Fruit fly (Drosophila melanogaster) whole organism, embryonic: ENCODE results near the gene CG12024.

Source experiments
- Abd-B ChIP-seq: fragments of 200-800 bp; sonication (Bioruptor generic); optimal IDR thresholded peaks from 2 replicates; lab custom pipeline; 2018; ENCODE audit warnings: missing biosample characterization, mild to moderate bottlenecking, missing genetic modification characterization, moderate library complexity
- Ada2b ChIP-seq: fragments of 200-800 bp; sonication (Bioruptor generic); IDR thresholded peaks from 2 replicates; pipeline ENCODE4 v1.3.6; 2022; ENCODE audit warnings: missing biosample characterization, missing genetic modification characterization
- Adf1 ChIP-seq: fragments of 200-800 bp; sonication (Bioruptor generic); IDR thresholded peaks from 2 replicates; pipeline ENCODE4 v1.3.6; 2022; ENCODE audit warnings: missing biosample characterization, missing genetic modification characterization
- Asciz ChIP-seq: fragments of 200-800 bp; sonication (Bioruptor generic); optimal IDR thresholded peaks from 2 replicates; lab custom pipeline; 2017; ENCODE audit warnings: missing biosample characterization, mild to moderate bottlenecking, missing genetic modification characterization, missing genetic modification reagents
- Bgb ChIP-seq: fragments of 200-800 bp; sonication (Bioruptor generic); IDR thresholded peaks from 2 replicates; pipeline ENCODE4 v1.3.6; 2022; ENCODE audit warnings: missing biosample characterization, missing genetic modification characterization; ENCODE audit not compliant: partially characterized antibody
- BtbVII ChIP-seq: fragments of 200-800 bp; sonication (Bioruptor generic); optimal IDR thresholded peaks from 3 replicates; lab custom pipeline; 2017; ENCODE audit warnings: missing biosample characterization, mild to moderate bottlenecking, missing genetic modification characterization
- CG10959 ChIP-seq: fragments of 200-800 bp; sonication (Bioruptor generic); IDR thresholded peaks from 2 replicates; pipeline ENCODE4 v1.3.6; 2022; ENCODE audit warnings: missing biosample characterization, missing genetic modification characterization
- CG11456 ChIP-seq: fragments of 200-800 bp; sonication (Bioruptor generic); IDR thresholded peaks from 3 replicates; pipeline ENCODE4 v1.3.6; 2022; ENCODE audit warnings: missing biosample characterization, missing genetic modification characterization
- CG12299 ChIP-seq: fragments of 200-800 bp; sonication (Bioruptor generic); optimal IDR thresholded peaks from 2 replicates; lab custom pipeline; 2018; ENCODE audit warnings: missing biosample characterization, mild to moderate bottlenecking, missing genetic modification characterization
- CG12744 ChIP-seq: fragments of 200-800 bp; sonication (Bioruptor generic); optimal IDR thresholded peaks from 2 replicates; lab custom pipeline; 2016; ENCODE audit warnings: missing biosample characterization, missing genetic modification characterization
- CG12942 ChIP-seq: fragments of 200-800 bp; sonication (Bioruptor generic); optimal IDR thresholded peaks from 3 replicates; lab custom pipeline; 2016; ENCODE audit warnings: missing biosample characterization, missing genetic modification characterization
- CG1603 ChIP-seq: fragments of 200-800 bp; sonication (Bioruptor generic); optimal IDR thresholded peaks from 2 replicates; lab custom pipeline; 2019; ENCODE audit warnings: missing biosample characterization, mild to moderate bottlenecking, missing genetic modification characterization, moderate library complexity
- CG17361 ChIP-seq: fragments of 200-800 bp; sonication (Bioruptor generic); IDR thresholded peaks from 3 replicates; pipeline ENCODE4 v1.3.6; 2022; ENCODE audit warnings: missing biosample characterization, missing genetic modification characterization
- CG17568 ChIP-seq: fragments of 200-800 bp; sonication (Bioruptor generic); optimal IDR thresholded peaks from 2 replicates; lab custom pipeline; 2018; ENCODE audit warnings: missing biosample characterization, mild to moderate bottlenecking, missing genetic modification characterization, moderate library complexity
- CG17912 ChIP-seq: fragments of 200-800 bp; sonication (Bioruptor generic); optimal IDR thresholded peaks from 2 replicates; lab custom pipeline; 2018; ENCODE audit warnings: missing biosample characterization, mild to moderate bottlenecking, missing genetic modification characterization
- CG18619 ChIP-seq: fragments of 200-800 bp; sonication (Bioruptor generic); optimal IDR thresholded peaks from 3 replicates; lab custom pipeline; 2017; ENCODE audit warnings: missing biosample characterization, mild to moderate bottlenecking, missing genetic modification characterization
- CG9817 ChIP-seq: fragments of 200-800 bp; sonication (Bioruptor generic); optimal IDR thresholded peaks from 2 replicates; lab custom pipeline; 2018; ENCODE audit warnings: missing biosample characterization, mild to moderate bottlenecking, missing genetic modification characterization, moderate library complexity
- CG9932 ChIP-seq: fragments of 200-800 bp; sonication (Bioruptor generic); IDR thresholded peaks from 2 replicates; pipeline ENCODE4 v1.3.6; 2022; ENCODE audit warnings: missing biosample characterization, missing genetic modification characterization
- CTCF ChIP-seq: fragments of 200-800 bp; sonication (Bioruptor generic); optimal IDR thresholded peaks from 2 replicates; lab custom pipeline; 2017; ENCODE audit warnings: missing biosample characterization, mild to moderate bottlenecking, missing genetic modification characterization, moderate library complexity
- Deaf1 ChIP-seq: fragments of 200-800 bp; optimal IDR thresholded peaks from 3 replicates; lab custom pipeline; 2019; ENCODE audit warnings: missing biosample characterization, mild to moderate bottlenecking, missing genetic modification characterization, moderate library complexity
- Drgx ChIP-seq: fragments of 200-800 bp; sonication (Bioruptor generic); IDR thresholded peaks from 2 replicates; pipeline ENCODE4 v1.3.6; 2022; ENCODE audit warnings: missing biosample characterization, missing genetic modification characterization
- Ets97D ChIP-seq: fragments of 200-800 bp; sonication (Bioruptor generic); optimal IDR thresholded peaks from 3 replicates; lab custom pipeline; 2016; ENCODE audit warnings: missing biosample characterization, missing genetic modification characterization
- Fer1 ChIP-seq: fragments of 200-800 bp; sonication (Bioruptor generic); optimal IDR thresholded peaks from 2 replicates; lab custom pipeline; 2017; ENCODE audit warnings: missing biosample characterization, mild to moderate bottlenecking, missing genetic modification characterization
- Hr78 ChIP-seq, 2 experiments: fragments of 200-800 bp in 1 of 2; fragments of >200 bp in 1 of 2; sonication (Bioruptor generic) in 1 of 2; optimal IDR thresholded peaks; 2 replicates each; lab custom pipeline; 2017 to 2019; ENCODE audit warnings: missing biosample characterization in 2 of 2, missing genetic modification characterization in 2 of 2, mild to moderate bottlenecking in 1 of 2, moderate library complexity in 1 of 2
- Lhr ChIP-seq: fragments of 200-800 bp; sonication (Bioruptor generic); optimal IDR thresholded peaks from 3 replicates; lab custom pipeline; 2017; ENCODE audit warnings: mild to moderate bottlenecking, missing biosample characterization, missing genetic modification reagents, missing genetic modification characterization
- Sox102F ChIP-seq: fragments of 200-800 bp; sonication (Bioruptor generic); optimal IDR thresholded peaks from 2 replicates; lab custom pipeline; 2018; ENCODE audit warnings: missing biosample characterization, mild to moderate bottlenecking, missing genetic modification characterization, moderate library complexity
- TFAM ChIP-seq: fragments of 200-800 bp; sonication (Bioruptor generic); optimal IDR thresholded peaks from 2 replicates; lab custom pipeline; 2017; ENCODE audit warnings: missing biosample characterization, missing genetic modification characterization, inconsistent platforms
- aop ChIP-seq: fragments of 200-800 bp; sonication (Bioruptor generic); IDR thresholded peaks from 2 replicates; pipeline ENCODE4 v1.3.6; 2022; ENCODE audit warnings: missing biosample characterization, missing genetic modification characterization
- bbx ChIP-seq: fragments of 200-800 bp; sonication (Bioruptor generic); IDR thresholded peaks from 2 replicates; pipeline ENCODE4 v1.3.6; 2022; ENCODE audit warnings: missing biosample characterization, missing genetic modification characterization; ENCODE audit not compliant: partially characterized antibody
- da ChIP-seq: fragments of 200-800 bp; sonication (Bioruptor generic); optimal IDR thresholded peaks from 2 replicates; lab custom pipeline; 2016; ENCODE audit warnings: missing biosample characterization, missing genetic modification characterization
- lmd ChIP-seq: fragments of 200-800 bp; sonication (Bioruptor generic); IDR thresholded peaks from 2 replicates; pipeline ENCODE4 v1.3.6; 2022; ENCODE audit warnings: missing biosample characterization, missing genetic modification characterization
- pan ChIP-seq, 4 experiments: fragments of >200 bp in 3 of 4; fragments of 200-800 bp in 1 of 4; sonication (Bioruptor generic) in 1 of 4; optimal IDR thresholded peaks in 3 of 4; IDR thresholded peaks in 1 of 4; 2 replicates each; pipeline versions ENCODE4 v1.3.6 to Lab custom; 2017 to 2022; ENCODE audit warnings: missing biosample characterization in 2 of 4, missing genetic modification characterization in 2 of 4, mixed read lengths in 1 of 4
- pho ChIP-seq: fragments of 200-800 bp; sonication (Bioruptor generic); optimal IDR thresholded peaks from 2 replicates; lab custom pipeline; 2016; ENCODE audit warnings: missing biosample characterization, missing genetic modification characterization
- prd ChIP-seq, 3 experiments: fragments of >200 bp in 2 of 3; fragments of 200-800 bp in 1 of 3; sonication (Bioruptor generic) in 1 of 3; optimal IDR thresholded peaks in 2 of 3; IDR thresholded peaks in 1 of 3; 2 replicates in 2 of 3; 3 replicates in 1 of 3; pipeline versions ENCODE4 v1.3.6 to Lab custom; 2017 to 2022; ENCODE audit warnings: missing biosample characterization in 1 of 3, missing genetic modification characterization in 1 of 3
- sc ChIP-seq, 3 experiments: fragments of >200 bp in 2 of 3; fragments of 200-800 bp in 1 of 3; sonication (Bioruptor generic) in 1 of 3; optimal IDR thresholded peaks; 2 replicates in 2 of 3; 3 replicates in 1 of 3; lab custom pipeline; 2017; ENCODE audit warnings: mild to moderate bottlenecking in 1 of 3, missing biosample characterization in 1 of 3, missing genetic modification characterization in 1 of 3, missing genetic modification reagents in 1 of 3
- sisA ChIP-seq: fragments of 200-800 bp; sonication (Bioruptor generic); IDR thresholded peaks from 2 replicates; pipeline ENCODE4 v1.3.6; 2022; ENCODE audit warnings: missing biosample characterization, missing genetic modification characterization
- slbo ChIP-seq: fragments of 200-800 bp; sonication (Bioruptor generic); IDR thresholded peaks from 2 replicates; pipeline ENCODE4 v1.3.6; 2022; ENCODE audit warnings: missing biosample characterization, missing genetic modification characterization
- twi ChIP-seq: fragments of 200-800 bp; optimal IDR thresholded peaks from 2 replicates; lab custom pipeline; 2019; ENCODE audit warnings: missing biosample characterization, mild to moderate bottlenecking, missing genetic modification characterization, moderate library complexity
- unc-4 ChIP-seq: fragments of 200-800 bp; sonication (Bioruptor generic); IDR thresholded peaks from 2 replicates; pipeline ENCODE4 v1.3.6; 2022; ENCODE audit warnings: missing biosample characterization, missing genetic modification characterization; ENCODE audit not compliant: partially characterized antibody
- vvl ChIP-seq: fragments of 200-800 bp; sonication (Bioruptor generic); IDR thresholded peaks from 2 replicates; pipeline ENCODE4 v1.3.6; 2022; ENCODE audit warnings: missing biosample characterization, missing genetic modification characterization
- zen2 ChIP-seq: fragments of 200-800 bp; sonication (Bioruptor generic); IDR thresholded peaks from 3 replicates; pipeline ENCODE4 v1.3.6; 2022; ENCODE audit warnings: missing biosample characterization, missing genetic modification characterization; ENCODE audit not compliant: partially characterized antibody

The CG12024 gene

dm6 chr3L:1831753-1832268, 25.2 kb upstream of the CG12024 start, which contains the start of gene Cpr62Ba (continued):
- no peak for TF ChIP-seq CG12299
- TF ChIP-seq vvl (GFP tag; lab: Robert Waterston, UW) = peak; percentile 33; the same call in 1 of the 2 replicates
- TF ChIP-seq Abd-B (GFP tag; lab: Kevin White, UChicago) = no peak
- no peak for TF ChIP-seq CG11456 (GFP tag; lab: Robert Waterston, UW)
- no peak for TF ChIP-seq CG17568 (GFP tag; lab: Kevin White, UChicago)
- TF ChIP-seq Ets97D = peak; percentile 33
- TF ChIP-seq pan (optimal IDR thresholded peaks at IDR 0.05; lab: Kevin White, UChicago) = no peak
- TF ChIP-seq pan (GFP tag; optimal IDR thresholded peaks at IDR 0.05 in 1 of 2, IDR thresholded peaks at IDR 0.05 in 1 of 2) = no peak
- peak; percentile 18 for TF ChIP-seq CTCF (GFP tag; lab: Kevin White, UChicago)
- no peak for TF ChIP-seq CG10959
- no peak for TF ChIP-seq TFAM (GFP tag; lab: Kevin White, UChicago)
- peak in 1 of 2 experiments; percentile 84 for TF ChIP-seq Hr78 (GFP tag; optimal IDR thresholded peaks at IDR 0.05; lab: Kevin White, UChicago)
- TF ChIP-seq Ada2b (GFP tag; lab: Robert Waterston, UW) = no peak

dm6 chr3L:1835064-1835463, 21.9 kb upstream of the CG12024 start, which contains the start of gene Cpr62Bb:
Cpr62Bb (minus strand) TSS chr3L:1835164.
- TF ChIP-seq sisA (no peak), CG17912 (GFP tag; lab: Kevin White, UChicago) (no peak), twi (tag; lab: Kevin White, UChicago) (no peak), Adf1 (GFP tag; lab: Robert Waterston, UW) (peak; percentile 10; the same call in 1 of the 2 replicates), CG18619 (GFP tag; lab: Kevin White, UChicago) (no peak), bbx (GFP tag; lab: Robert Waterston, UW) (no peak), unc-4 (GFP tag; lab: Robert Waterston, UW) (no peak)

- TF ChIP-seq CG9932 (GFP tag; lab: Robert Waterston, UW) (no peak), Deaf1 (tag; lab: Kevin White, UChicago) (peak; percentile 80)
- TF ChIP-seq, all 482 proteins: peak for 1
These were observed 15.0 kb upstream of the CG12024 start, which contains the start of gene Cpr62Bc for dm6 chr3L:1841984-1842383. Cpr62Bc (minus strand) TSS chr3L:1842084.

dm6 chr3L:1844600-1844999, 12.4 kb upstream of the CG12024 start:
- peak; percentile 86 for TF ChIP-seq Drgx (GFP tag; lab: Robert Waterston, UW)
- TF ChIP-seq CG9817 = no peak
- TF ChIP-seq slbo (GFP tag; lab: Robert Waterston, UW) = 0 out of 2 replicates have a peak, but pooled peaks have one; percentile 14
- TF ChIP-seq prd (optimal IDR thresholded peaks at IDR 0.05; lab: Kevin White, UChicago) = no peak
- TF ChIP-seq prd (GFP tag; IDR thresholded peaks at IDR 0.05; lab: Robert Waterston, UW) = 0 out of 3 replicates have a peak, but pooled peaks have one; percentile 8
- no peak for TF ChIP-seq Lhr (GFP tag; lab: Kevin White, UChicago)
- no peak for TF ChIP-seq Fer1

- TF ChIP-seq Sox102F (GFP tag; lab: Kevin White, UChicago) = no peak
- peak; percentile 18; the same call in 1 of the 2 replicates for TF ChIP-seq Bgb (GFP tag; lab: Robert Waterston, UW)
These were observed 6.5 kb upstream of the CG12024 start for dm6 chr3L:1850498-1850897.

- TF ChIP-seq CG1603 (tag; lab: Kevin White, UChicago) (no peak), zen2 (GFP tag; lab: Robert Waterston, UW) (no peak), CG12744 (GFP tag; lab: Kevin White, UChicago) (no peak), da (no peak), aop (GFP tag; lab: Robert Waterston, UW) (no peak), CG17361 (no peak), CG12942 (GFP tag; lab: Kevin White, UChicago) (no peak), lmd (no peak), sc (optimal IDR thresholded peaks at IDR 0.05; lab: Kevin White, UChicago) (no peak), sc (GFP tag; optimal IDR thresholded peaks at IDR 0.05; lab: Kevin White, UChicago) (no peak), pho (GFP tag; lab: Kevin White, UChicago) (no peak), BtbVII (no peak), Asciz (GFP tag; lab: Kevin White, UChicago) (no peak)
These were observed 3.7 kb upstream of the CG12024 start for dm6 chr3L:1853277-1853676.
